Worm (Caenorhabditis elegans) whole organism, early embryonic: ENCODE results near the gene clec-227.

Source experiments
- B0310.2 ChIP-seq: sonication (generic microtip); optimal IDR thresholded peaks from 2 replicates; lab custom pipeline; 2016; ENCODE audit warnings: mild to moderate bottlenecking, missing genetic modification characterization, missing compliant biosample characterization
- F13C5.2 ChIP-seq: sonication (generic microtip); optimal IDR thresholded peaks from 2 replicates; lab custom pipeline; 2017; ENCODE audit warnings: mild to moderate bottlenecking, missing genetic modification characterization, inconsistent platforms, missing compliant biosample characterization
- aly-1 ChIP-seq: sonication (generic microtip); optimal IDR thresholded peaks from 2 replicates; lab custom pipeline; 2016; ENCODE audit warnings: missing genetic modification characterization, missing compliant biosample characterization
- ama-1 ChIP-seq: fragments of 150-350 bp; optimal IDR thresholded peaks from 2 replicates; lab custom pipeline; 2014
- ceh-13 ChIP-seq: fragments of 200-800 bp; sonication (Bioruptor generic); optimal IDR thresholded peaks from 2 replicates; lab custom pipeline; 2018; ENCODE audit warnings: mild to moderate bottlenecking, missing genetic modification characterization, missing compliant biosample characterization
- ceh-36 ChIP-seq: sonication (generic microtip); optimal IDR thresholded peaks from 2 replicates; lab custom pipeline; 2016; ENCODE audit warnings: missing genetic modification characterization, inconsistent platforms, missing compliant biosample characterization
- ets-7 ChIP-seq: sonication (generic microtip); optimal IDR thresholded peaks from 2 replicates; lab custom pipeline; 2016; ENCODE audit warnings: missing genotype, missing genetic modification characterization, missing compliant biosample characterization
- flt-1 ChIP-seq: fragments of 200-800 bp; sonication (Bioruptor generic); IDR thresholded peaks from 2 replicates; pipeline ENCODE4 v1.3.6; 2022; ENCODE audit warnings: missing genetic modification characterization, missing compliant biosample characterization
- hmbx-1 ChIP-seq: sonication (generic microtip); optimal IDR thresholded peaks from 2 replicates; lab custom pipeline; 2016; ENCODE audit warnings: mild to moderate bottlenecking, missing genetic modification characterization, missing compliant biosample characterization
- hmg-4 ChIP-seq: fragments of 200-800 bp; sonication (Bioruptor generic); optimal IDR thresholded peaks from 2 replicates; lab custom pipeline; 2018; ENCODE audit warnings: mild to moderate bottlenecking, missing genetic modification characterization, missing compliant biosample characterization
- hnd-1 ChIP-seq: sonication (generic microtip); optimal IDR thresholded peaks from 2 replicates; lab custom pipeline; 2016; ENCODE audit warnings: missing genetic modification characterization, missing compliant biosample characterization
- pes-1 ChIP-seq: fragments of 200-800 bp; sonication (Bioruptor generic); IDR thresholded peaks from 2 replicates; pipeline ENCODE4 v1.3.6; 2022; ENCODE audit warnings: missing genetic modification reagents, missing genetic modification characterization, missing compliant biosample characterization
- scrt-1 ChIP-seq: fragments of 200-800 bp; sonication (Bioruptor generic); IDR thresholded peaks from 2 replicates; pipeline ENCODE4 v1.3.6; 2022; ENCODE audit warnings: missing genetic modification characterization, missing compliant biosample characterization
- sea-1 ChIP-seq: fragments of 200-800 bp; sonication (Bioruptor generic); conservative IDR thresholded peaks from 2 replicates; pipeline ENCODE4 v1.3.6; 2022; ENCODE audit warnings: missing genetic modification characterization, missing compliant biosample characterization
- tbx-11 ChIP-seq: fragments of 200-800 bp; sonication (Bioruptor generic); IDR thresholded peaks from 2 replicates; pipeline ENCODE4 v1.3.6; 2022; ENCODE audit warnings: missing genetic modification characterization, missing compliant biosample characterization
- tbx-37 ChIP-seq: fragments of 200-800 bp; sonication (Bioruptor generic); conservative IDR thresholded peaks from 2 replicates; pipeline ENCODE4 v1.3.6; 2022; ENCODE audit warnings: missing genetic modification reagents, missing genetic modification characterization, missing compliant biosample characterization
- tra-4 ChIP-seq: sonication (generic microtip); optimal IDR thresholded peaks from 2 replicates; lab custom pipeline; 2017; ENCODE audit warnings: missing genetic modification characterization, missing compliant biosample characterization

Gene clec-227

ce11 chrV:14508556-14508955, 36.2 kb downstream of the clec-227 start:
- TF ChIP-seq B0310.2 (no peak), hnd-1 (tag; lab: Kevin White, UChicago) (no peak), ama-1 (no peak), tbx-11 (GFP tag; lab: Robert Waterston, UW) (no peak), scrt-1 (GFP tag; lab: Robert Waterston, UW) (no peak), tra-4 (no peak), pes-1 (GFP tag; lab: Robert Waterston, UW) (no peak), flt-1 (no peak), F13C5.2 (tag; lab: Kevin White, UChicago) (no peak), ceh-36 (tag; lab: Kevin White, UChicago) (no peak), ets-7 (tag; lab: Kevin White, UChicago) (no peak), ceh-13 (GFP tag; lab: Kevin White, UChicago) (no peak), aly-1 (no peak), sea-1 (GFP tag; lab: Robert Waterston, UW) (no peak)

- no peak for TF ChIP-seq aly-1
- TF ChIP-seq pes-1 (GFP tag; lab: Robert Waterston, UW): no peak
These were observed 38.4 kb downstream of the clec-227 start, which contains the start of gene R02D5.9 for ce11 chrV:14510746-14511145. Gene R02D5.9 (minus strand): TSS chrV:14511123.

ce11 chrV:14518010-14518409, 45.7 kb downstream of the clec-227 start, which contains the start of gene R02D5.6:
Gene R02D5.6 (minus strand): TSS chrV:14518110.
- TF ChIP-seq sea-1 (GFP tag; lab: Robert Waterston, UW) (no peak), tbx-37 (GFP tag; lab: Robert Waterston, UW) (no peak), B0310.2 (no peak), hmbx-1 (no peak)

- TF ChIP-seq hmg-4 (GFP tag; lab: Kevin White, UChicago) (no peak), ama-1 (no peak), tra-4 (no peak), ceh-13 (GFP tag; lab: Kevin White, UChicago) (no peak), sea-1 (GFP tag; lab: Robert Waterston, UW) (no peak), tbx-37 (GFP tag; lab: Robert Waterston, UW) (no peak), tbx-11 (GFP tag; lab: Robert Waterston, UW) (no peak), ets-7 (tag; lab: Kevin White, UChicago) (no peak), hmbx-1 (no peak), hnd-1 (tag; lab: Kevin White, UChicago) (no peak), scrt-1 (GFP tag; lab: Robert Waterston, UW) (no peak), F13C5.2 (tag; lab: Kevin White, UChicago) (no peak), ceh-36 (tag; lab: Kevin White, UChicago) (no peak)
These were observed 46.9 kb downstream of the clec-227 start, which contains the start of gene R02D5.8 for ce11 chrV:14519268-14519667. Gene R02D5.8 (minus strand): TSS chrV:14519368.

- TF ChIP-seq aly-1 (no peak), ceh-13 (GFP tag; lab: Kevin White, UChicago) (no peak), pes-1 (GFP tag; lab: Robert Waterston, UW) (no peak), hmg-4 (GFP tag; lab: Kevin White, UChicago) (no peak), tbx-11 (GFP tag; lab: Robert Waterston, UW) (no peak), ceh-36 (tag; lab: Kevin White, UChicago) (no peak), hnd-1 (tag; lab: Kevin White, UChicago) (no peak), ets-7 (tag; lab: Kevin White, UChicago) (no peak)
These were observed 48.7 kb downstream of the clec-227 start, which contains the start of gene C53A5.17 for ce11 chrV:14521000-14521399. Gene C53A5.17 (minus strand): TSS chrV:14521100.

ce11 chrV:14522514-14522913, 50.2 kb downstream of the clec-227 start, which contains the start of gene C53A5.16:
Gene C53A5.16 (minus strand): TSS chrV:14522614.
- TF ChIP-seq sea-1 (GFP tag; lab: Robert Waterston, UW) (no peak), tra-4 (no peak), ceh-36 (tag; lab: Kevin White, UChicago) (no peak), hnd-1 (tag; lab: Kevin White, UChicago) (no peak), flt-1 (no peak), B0310.2 (no peak), hmg-4 (GFP tag; lab: Kevin White, UChicago) (no peak), scrt-1 (GFP tag; lab: Robert Waterston, UW) (no peak), ceh-13 (GFP tag; lab: Kevin White, UChicago) (no peak), aly-1 (no peak), ama-1 (no peak), tbx-37 (GFP tag; lab: Robert Waterston, UW) (no peak), ets-7 (tag; lab: Kevin White, UChicago) (no peak), tbx-11 (GFP tag; lab: Robert Waterston, UW) (no peak), pes-1 (GFP tag; lab: Robert Waterston, UW) (no peak), F13C5.2 (tag; lab: Kevin White, UChicago) (no peak)

- TF ChIP-seq hnd-1 (tag; lab: Kevin White, UChicago) (no peak), flt-1 (no peak), hmg-4 (GFP tag; lab: Kevin White, UChicago) (no peak), tbx-11 (GFP tag; lab: Robert Waterston, UW) (no peak)
These were observed 50.8 kb downstream of the clec-227 start, which contains the start of gene C53A5.2 for ce11 chrV:14523105-14523504. Gene C53A5.2 (minus strand): TSS chrV:14523205.
